Fruit fly (Drosophila melanogaster): ENCODE data around the gene Mocs1.
A peak's percentile ranks its signal among the peaks of the same experiment; 100 is the strongest.

The Mocs1 gene

DNA sequence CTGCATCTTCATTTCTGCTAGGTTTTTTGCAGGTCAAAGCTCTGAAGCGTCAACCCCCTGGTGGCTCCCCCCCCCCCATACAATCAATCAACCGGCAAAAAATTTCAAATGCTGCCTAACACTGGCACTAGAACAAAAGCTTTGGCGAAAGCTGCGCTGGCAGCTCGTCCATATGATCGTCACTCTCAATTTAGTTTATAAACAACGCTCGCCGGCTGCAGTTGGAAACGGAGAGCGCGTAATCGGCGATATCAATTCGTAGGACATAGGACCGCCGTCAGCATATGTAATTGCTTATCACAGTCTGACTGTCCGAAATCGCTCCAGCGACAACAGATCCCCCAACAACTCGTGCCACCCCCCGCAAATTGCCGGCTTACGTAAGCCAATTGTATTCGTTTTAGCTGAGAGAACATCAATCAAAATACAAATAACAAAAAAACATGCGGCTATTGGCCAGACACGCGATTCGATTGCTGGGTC lies at the start of gene Mocs1:
Mocs1 (plus strand) TSS at position 155 of the 483 bp plus-strand sequence.
- TF ChIP-seq CG14711 (tag; optimal IDR thresholded peaks at IDR 0.05) (peak; percentile 43), tj (GFP tag; optimal IDR thresholded peaks at IDR 0.05) (peak; percentile 98), bab1 (GFP tag; optimal IDR thresholded peaks at IDR 0.05) (peak; percentile 13), cnc (optimal IDR thresholded peaks at IDR 0.05) (no peak), Clk (GFP tag; optimal IDR thresholded peaks at IDR 0.05) (no peak), Crg-1 (GFP tag; optimal IDR thresholded peaks at IDR 0.05) (peak; percentile 48), CG5204 (GFP tag; optimal IDR thresholded peaks at IDR 0.05) (no peak), CG1620 (GFP tag; optimal IDR thresholded peaks at IDR 0.05) (no peak), CG7045 (GFP tag; optimal IDR thresholded peaks at IDR 0.05) (peak; percentile 23), CG11617 (GFP tag; optimal IDR thresholded peaks at IDR 0.05) (peak; percentile 36), pad (GFP tag; optimal IDR thresholded peaks at IDR 0.05) (peak; percentile 46), ovo (GFP tag; optimal IDR thresholded peaks at IDR 0.05) (peak; percentile 56), CG12768 (GFP tag; optimal IDR thresholded peaks at IDR 0.05) (peak; percentile 70), cic (GFP tag; optimal IDR thresholded peaks at IDR 0.05) (peak; percentile 79), CG7101 (tag; optimal IDR thresholded peaks at IDR 0.05) (peak; percentile 63), CG33017 (tag; optimal IDR thresholded peaks at IDR 0.05) (peak; percentile 22), Mnt (GFP tag; optimal IDR thresholded peaks at IDR 0.05) (peak; percentile 89)

DNA sequence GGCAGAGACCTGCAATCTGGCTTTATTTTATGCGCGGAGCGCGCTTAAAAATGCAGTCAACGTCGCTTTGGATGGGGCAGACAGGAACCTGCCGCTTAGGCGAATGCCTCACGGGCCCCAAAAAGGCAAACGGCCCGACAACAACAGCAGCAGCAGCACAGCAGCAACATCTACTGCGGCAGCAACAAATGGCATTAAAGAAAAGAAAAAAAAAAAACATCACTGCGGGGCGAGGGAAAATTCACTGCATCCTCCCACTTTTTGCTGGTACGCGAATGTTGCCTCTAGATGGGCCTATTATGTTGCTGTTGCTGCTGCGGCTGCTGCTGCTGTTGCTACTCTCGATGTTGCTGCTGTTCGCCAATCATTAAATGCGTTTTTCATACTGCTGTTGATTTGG lies 48.4 kb upstream of the Mocs1 start:
- TF ChIP-seq CG5204 (GFP tag; optimal IDR thresholded peaks at IDR 0.05) (no peak), Clk (GFP tag; optimal IDR thresholded peaks at IDR 0.05) (no peak), ovo (GFP tag; optimal IDR thresholded peaks at IDR 0.05) (no peak), Crg-1 (GFP tag; optimal IDR thresholded peaks at IDR 0.05) (no peak), tj (GFP tag; optimal IDR thresholded peaks at IDR 0.05) (no peak)

DNA sequence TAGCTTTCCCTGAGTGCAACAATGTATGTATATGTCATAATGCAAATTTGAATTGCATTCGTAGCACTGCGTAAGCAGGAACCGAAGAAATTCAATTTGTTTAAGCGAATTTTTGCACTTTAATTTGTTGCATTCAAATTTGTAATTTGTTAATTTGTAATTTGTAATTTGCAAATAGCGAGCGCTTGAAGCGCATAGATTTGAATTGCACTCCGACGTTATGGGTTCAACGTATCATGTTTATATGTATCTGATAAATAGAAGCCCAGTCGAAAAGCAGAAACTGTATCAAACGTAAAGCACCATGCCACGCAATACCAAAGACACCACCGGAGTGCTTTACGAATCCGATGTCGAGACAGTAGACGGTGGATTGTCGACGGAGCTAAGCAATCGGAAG lies 47.1 kb upstream of the Mocs1 start, which contains the start of gene Fad2:
Fad2 (plus strand) TSS at position 301 of the 400 bp plus-strand sequence.
- TF ChIP-seq Hr96 (GFP tag; optimal IDR thresholded peaks at IDR 0.05) (no peak), CG1620 (GFP tag; optimal IDR thresholded peaks at IDR 0.05) (no peak), toe (GFP tag; optimal IDR thresholded peaks at IDR 0.05) (no peak), CG7045 (GFP tag; optimal IDR thresholded peaks at IDR 0.05) (no peak), CG14711 (tag; optimal IDR thresholded peaks at IDR 0.05) (no peak), Mnt (GFP tag; optimal IDR thresholded peaks at IDR 0.05) (no peak), ovo (GFP tag; optimal IDR thresholded peaks at IDR 0.05) (no peak), CG5204 (GFP tag; optimal IDR thresholded peaks at IDR 0.05) (no peak), cic (GFP tag; optimal IDR thresholded peaks at IDR 0.05) (no peak), Crg-1 (GFP tag; optimal IDR thresholded peaks at IDR 0.05) (no peak), cnc (optimal IDR thresholded peaks at IDR 0.05) (no peak), Clk (GFP tag; optimal IDR thresholded peaks at IDR 0.05) (no peak), CG12768 (GFP tag; optimal IDR thresholded peaks at IDR 0.05) (no peak), CG33017 (tag; optimal IDR thresholded peaks at IDR 0.05) (no peak), CG7101 (tag; optimal IDR thresholded peaks at IDR 0.05) (no peak), bab1 (GFP tag; optimal IDR thresholded peaks at IDR 0.05) (no peak)

DNA sequence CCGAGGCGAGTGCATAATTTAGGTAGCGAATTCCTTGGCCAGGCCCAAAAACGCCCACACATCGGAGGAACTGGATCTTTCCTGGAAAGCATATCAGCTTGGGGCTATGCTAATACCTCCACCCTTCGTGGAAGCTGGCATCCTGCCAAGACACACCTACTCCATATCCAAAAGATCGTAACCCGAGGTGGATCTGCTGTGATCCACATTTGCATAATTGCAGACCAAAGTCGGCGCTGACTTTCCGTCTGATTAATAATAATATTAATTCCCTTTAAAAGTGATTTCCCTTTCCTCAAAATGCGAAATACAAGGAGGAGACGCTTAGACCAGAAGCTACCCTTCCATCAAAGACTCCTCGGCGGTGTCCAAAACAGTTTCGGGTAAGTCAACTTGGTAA lies 45.1 kb upstream of the Mocs1 start, which contains the start of gene CG32079:
CG32079 (plus strand) TSS at position 301 of the 400 bp plus-strand sequence.
- TF ChIP-seq toe (GFP tag; optimal IDR thresholded peaks at IDR 0.05) (no peak), Mnt (GFP tag; optimal IDR thresholded peaks at IDR 0.05) (no peak), cic (GFP tag; optimal IDR thresholded peaks at IDR 0.05) (no peak), cnc (optimal IDR thresholded peaks at IDR 0.05) (no peak), tj (GFP tag; optimal IDR thresholded peaks at IDR 0.05) (no peak), bab1 (GFP tag; optimal IDR thresholded peaks at IDR 0.05) (no peak), ovo (GFP tag; optimal IDR thresholded peaks at IDR 0.05) (no peak), Hr96 (GFP tag; optimal IDR thresholded peaks at IDR 0.05) (no peak), CG7045 (GFP tag; optimal IDR thresholded peaks at IDR 0.05) (no peak), Clk (GFP tag; optimal IDR thresholded peaks at IDR 0.05) (no peak), CG11617 (GFP tag; optimal IDR thresholded peaks at IDR 0.05) (no peak), kay (GFP tag; ENCODE audit: borderline replicate concordance) (no peak), CG12768 (GFP tag; optimal IDR thresholded peaks at IDR 0.05) (no peak), CG33017 (tag; optimal IDR thresholded peaks at IDR 0.05) (no peak), CG5204 (GFP tag; optimal IDR thresholded peaks at IDR 0.05) (no peak), Crg-1 (GFP tag; optimal IDR thresholded peaks at IDR 0.05) (no peak)

DNA sequence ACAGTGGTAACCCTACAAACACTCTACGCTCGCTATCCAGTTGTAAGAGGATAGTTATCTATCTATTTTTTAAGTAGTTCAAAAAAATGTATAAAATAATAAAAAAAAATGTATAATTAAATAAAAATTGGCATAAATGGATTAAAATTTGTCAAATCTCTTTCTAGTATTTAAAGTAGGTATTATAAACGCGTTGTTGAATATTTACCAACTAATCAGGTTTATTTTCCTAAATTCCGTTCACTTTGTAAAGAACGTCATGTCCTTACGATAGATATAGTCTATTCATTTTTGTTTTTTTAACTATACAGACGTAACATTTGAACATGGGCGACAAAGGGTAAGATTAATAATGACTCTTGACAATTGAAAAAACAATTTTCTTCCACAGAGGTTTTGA lies 43.0 kb upstream of the Mocs1 start, which contains the start of gene CG32081:
CG32081 (plus strand) TSS at position 301 of the 400 bp plus-strand sequence.
- TF ChIP-seq toe (GFP tag; optimal IDR thresholded peaks at IDR 0.05): no peak
- TF ChIP-seq CG5204 (GFP tag; optimal IDR thresholded peaks at IDR 0.05): no peak
- no peak for TF ChIP-seq cnc (optimal IDR thresholded peaks at IDR 0.05)
- TF ChIP-seq CG7045 (GFP tag; optimal IDR thresholded peaks at IDR 0.05): no peak
- no peak for TF ChIP-seq CG11617 (GFP tag; optimal IDR thresholded peaks at IDR 0.05)
- TF ChIP-seq CG7101 (tag; optimal IDR thresholded peaks at IDR 0.05): no peak
- no peak for TF ChIP-seq kay (GFP tag; ENCODE audit: borderline replicate concordance)
- TF ChIP-seq pad (GFP tag; optimal IDR thresholded peaks at IDR 0.05): no peak
- TF ChIP-seq ovo (GFP tag; optimal IDR thresholded peaks at IDR 0.05): no peak
- no peak for TF ChIP-seq Clk (GFP tag; optimal IDR thresholded peaks at IDR 0.05)
- TF ChIP-seq CG33017 (tag; optimal IDR thresholded peaks at IDR 0.05): no peak

DNA sequence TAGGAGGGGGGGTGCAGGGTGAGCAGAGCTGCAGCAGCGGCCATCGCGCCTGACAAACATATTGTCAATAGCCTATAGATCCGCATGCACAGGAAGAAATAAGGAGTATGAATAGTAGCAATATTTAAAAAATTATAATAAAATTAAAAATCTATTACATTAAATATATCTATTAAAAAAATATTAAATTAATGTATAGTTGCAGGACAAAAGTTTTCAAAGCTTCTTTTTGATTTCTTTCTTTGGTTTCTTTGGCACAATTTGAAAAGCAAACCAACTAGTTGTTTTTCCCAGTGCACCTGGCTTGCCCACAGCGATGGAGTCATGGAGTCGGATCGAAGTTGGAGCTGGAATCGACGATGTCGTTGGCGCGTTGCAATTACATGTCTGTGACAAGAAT lies 38.5 kb upstream of the Mocs1 start:
- TF ChIP-seq CG11617 (GFP tag; optimal IDR thresholded peaks at IDR 0.05): no peak
- no peak for TF ChIP-seq toe (GFP tag; optimal IDR thresholded peaks at IDR 0.05)
- no peak for TF ChIP-seq Mnt (GFP tag; optimal IDR thresholded peaks at IDR 0.05)
- no peak for TF ChIP-seq CG1620 (GFP tag; optimal IDR thresholded peaks at IDR 0.05)
- no peak for TF ChIP-seq cic (GFP tag; optimal IDR thresholded peaks at IDR 0.05)
- TF ChIP-seq Crg-1 (GFP tag; optimal IDR thresholded peaks at IDR 0.05): no peak
- no peak for TF ChIP-seq CG33017 (tag; optimal IDR thresholded peaks at IDR 0.05)
- TF ChIP-seq tj (GFP tag; optimal IDR thresholded peaks at IDR 0.05): no peak
- TF ChIP-seq ovo (GFP tag; optimal IDR thresholded peaks at IDR 0.05): no peak
- no peak for TF ChIP-seq pad (GFP tag; optimal IDR thresholded peaks at IDR 0.05)
- TF ChIP-seq Clk (GFP tag; optimal IDR thresholded peaks at IDR 0.05): no peak
- no peak for TF ChIP-seq CG7045 (GFP tag; optimal IDR thresholded peaks at IDR 0.05)
- TF ChIP-seq kay (GFP tag; ENCODE audit: borderline replicate concordance): no peak
- TF ChIP-seq Hr96 (GFP tag; optimal IDR thresholded peaks at IDR 0.05): no peak
- TF ChIP-seq CG12768 (GFP tag; optimal IDR thresholded peaks at IDR 0.05): no peak
- no peak for TF ChIP-seq bab1 (GFP tag; optimal IDR thresholded peaks at IDR 0.05)

Data from whole organism, adult.